Worm (Caenorhabditis elegans) whole organism, young adult: ENCODE results near the gene mltn-1.

ENCODE experiments used
- F22D6.2 ChIP-seq: sonication (generic microtip); optimal IDR thresholded peaks from 2 replicates; lab custom pipeline; 2016; ENCODE audit warnings: mild to moderate bottlenecking, missing genetic modification characterization, missing compliant biosample characterization
- F37B4.10 ChIP-seq: fragments of 200-800 bp; sonication (Bioruptor generic); IDR thresholded peaks from 2 replicates; pipeline ENCODE4 v1.3.6; 2022; ENCODE audit warnings: missing genetic modification characterization, missing compliant biosample characterization
- Y79H2A.3 ChIP-seq: fragments of 200-800 bp; sonication (Bioruptor generic); conservative IDR thresholded peaks from 2 replicates; pipeline ENCODE4 v1.3.6; 2022; ENCODE audit warnings: missing genetic modification reagents, missing genetic modification characterization, missing compliant biosample characterization
- cebp-2 ChIP-seq: fragments of 200-800 bp; sonication (Bioruptor generic); IDR thresholded peaks from 2 replicates; pipeline ENCODE4 v1.3.6; 2022; ENCODE audit warnings: missing genetic modification characterization, missing compliant biosample characterization
- ceh-79 ChIP-seq: sonication (generic microtip); optimal IDR thresholded peaks from 2 replicates; lab custom pipeline; 2017; ENCODE audit warnings: mild to moderate bottlenecking, missing genetic modification characterization, missing compliant biosample characterization
- him-1 ChIP-seq: sonication (generic microtip); optimal IDR thresholded peaks from 2 replicates; lab custom pipeline; 2016; ENCODE audit warnings: missing genotype, missing genetic modification reagents, missing genetic modification characterization, missing compliant biosample characterization
- lin-54 ChIP-seq: fragments of 200-800 bp; sonication (Bioruptor generic); optimal IDR thresholded peaks from 2 replicates; lab custom pipeline; 2018; ENCODE audit warnings: mild to moderate bottlenecking, missing genetic modification characterization, missing compliant biosample characterization
- madf-3 ChIP-seq: fragments of 200-800 bp; sonication (Bioruptor generic); IDR thresholded peaks from 2 replicates; pipeline ENCODE4 v1.3.6; 2022; ENCODE audit warnings: missing genetic modification reagents, missing genetic modification characterization, missing compliant biosample characterization
- mxl-1 ChIP-seq: sonication (generic microtip); optimal IDR thresholded peaks from 2 replicates; lab custom pipeline; 2016; ENCODE audit warnings: missing genetic modification characterization, missing compliant biosample characterization
- nhr-120 ChIP-seq: fragments of 200-800 bp; sonication (Bioruptor generic); IDR thresholded peaks from 2 replicates; pipeline ENCODE4 v1.3.6; 2022; ENCODE audit warnings: missing genetic modification characterization, missing compliant biosample characterization
- pbrm-1 ChIP-seq: fragments of 200-800 bp; sonication (Bioruptor generic); IDR thresholded peaks from 2 replicates; pipeline ENCODE4 v1.3.6; 2022; ENCODE audit warnings: missing genetic modification reagents, missing genetic modification characterization, missing compliant biosample characterization
- sea-2 ChIP-seq: fragments of 200-800 bp; sonication (Bioruptor generic); IDR thresholded peaks from 2 replicates; pipeline ENCODE4 v1.3.6; 2022; ENCODE audit warnings: missing genetic modification characterization, missing compliant biosample characterization
- snpc-4 ChIP-seq, 5 experiments: fragments of 150-350 bp in 1 of 5; sonication (generic microtip) in 4 of 5; optimal IDR thresholded peaks; 2 replicates each; lab custom pipeline; 2014 to 2018; ENCODE audit warnings: missing genetic modification characterization in 5 of 5, missing biosample characterization in 3 of 5, antibody characterized with exemption in 2 of 5, mild to moderate bottlenecking in 2 of 5, missing compliant biosample characterization in 2 of 5, missing genotype in 2 of 5, moderate library complexity in 2 of 5, missing genetic modification reagents in 1 of 5
- unc-62 ChIP-seq: fragments of 150-350 bp; optimal IDR thresholded peaks from 2 replicates; lab custom pipeline; 2014; ENCODE audit warnings: missing biosample characterization, missing genetic modification reagents, missing genetic modification characterization

DNA sequence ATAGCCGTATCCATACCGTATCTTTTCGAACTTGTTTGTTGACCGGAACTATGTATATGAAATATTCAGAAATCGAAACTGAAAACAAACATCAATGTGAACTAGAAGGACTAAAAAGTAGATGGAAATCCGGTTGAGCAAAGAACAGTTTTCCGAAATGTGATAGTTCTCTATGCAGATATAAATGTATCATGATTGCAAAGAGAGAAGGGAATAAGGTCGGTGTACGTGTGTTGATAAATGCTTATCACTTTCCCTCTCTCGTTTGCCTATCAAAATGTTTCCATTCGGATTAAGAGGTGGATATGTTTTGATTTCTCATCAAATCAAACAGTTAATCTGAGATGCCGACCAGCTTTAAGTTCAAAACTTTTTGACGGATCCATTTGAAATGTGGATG, 3.2 kb upstream of the mltn-1 start:
- TF ChIP-seq F37B4.10 (no peak), F22D6.2 (no peak), sea-2 (no peak), him-1 (tag; lab: Kevin White, UChicago) (no peak), pbrm-1 (GFP tag; lab: Robert Waterston, UW) (no peak), unc-62 (no peak), mxl-1 (tag; lab: Kevin White, UChicago) (no peak), cebp-2 (GFP tag; lab: Robert Waterston, UW) (no peak), snpc-4 (GFP tag; optimal IDR thresholded peaks at IDR 0.05; lab: Kevin White, UChicago) (no peak), snpc-4 (tag; optimal IDR thresholded peaks at IDR 0.05; lab: Kevin White, UChicago) (no peak), lin-54 (no peak), Y79H2A.3 (GFP tag; lab: Robert Waterston, UW) (no peak), nhr-120 (no peak), madf-3 (GFP tag; lab: Robert Waterston, UW) (no peak), ceh-79 (no peak)
